Worm (Caenorhabditis elegans) whole organism, L4 larva: ENCODE results near the gene srh-275.

Source experiments
- F10B5.3 ChIP-seq: sonication (generic microtip); optimal IDR thresholded peaks from 2 replicates; lab custom pipeline; 2016; ENCODE audit warnings: mild to moderate bottlenecking, missing genetic modification characterization, missing compliant biosample characterization
- F37D6.2 ChIP-seq: sonication (generic microtip); optimal IDR thresholded peaks from 2 replicates; lab custom pipeline; 2016; ENCODE audit warnings: mild to moderate bottlenecking, missing genetic modification characterization, missing compliant biosample characterization
- F49E8.2 ChIP-seq: sonication (generic microtip); optimal IDR thresholded peaks from 2 replicates; lab custom pipeline; 2016; ENCODE audit warnings: missing compliant biosample characterization, mild to moderate bottlenecking, missing genetic modification characterization, borderline replicate concordance
- Y105C5A.15 ChIP-seq: fragments of 200-800 bp; sonication (Bioruptor generic); IDR thresholded peaks from 2 replicates; pipeline ENCODE4 v1.3.6; 2022; ENCODE audit warnings: missing genetic modification characterization, missing compliant biosample characterization
- ZK546.5 ChIP-seq, 2 experiments: sonication (generic microtip); optimal IDR thresholded peaks; 2 replicates each; lab custom pipeline; 2017; ENCODE audit warnings: missing biosample characterization in 2 of 2, missing genetic modification characterization in 2 of 2
- aha-1 ChIP-seq: fragments of 150-350 bp; peaks from one replicate; lab custom pipeline; 2014; ENCODE audit warnings: missing biosample characterization, missing genetic modification characterization
- ceh-20 ChIP-seq: fragments of 200-800 bp; sonication (Bioruptor generic); IDR thresholded peaks from 2 replicates; pipeline ENCODE4 v1.3.6; 2022; ENCODE audit warnings: missing genetic modification reagents, missing genetic modification characterization, missing compliant biosample characterization
- daf-16 ChIP-seq, 3 experiments: sonication (generic microtip); optimal IDR thresholded peaks; 2 replicates each; lab custom pipeline; 2016 to 2017; ENCODE audit warnings: missing genetic modification characterization in 3 of 3, missing genetic modification reagents in 3 of 3, mild to moderate bottlenecking in 2 of 3, missing compliant biosample characterization in 2 of 3, missing biosample characterization in 1 of 3, moderate library complexity in 1 of 3
- daf-8 ChIP-seq: fragments of 200-800 bp; sonication (Bioruptor generic); IDR thresholded peaks from 2 replicates; pipeline ENCODE4 v1.3.6; 2022; ENCODE audit warnings: missing genetic modification characterization, missing compliant biosample characterization
- dmd-6 ChIP-seq: fragments of 200-800 bp; sonication (Bioruptor generic); IDR thresholded peaks from 2 replicates; pipeline ENCODE4 v1.3.6; 2022; ENCODE audit warnings: missing genetic modification reagents, missing genetic modification characterization, missing compliant biosample characterization
- dmd-8 ChIP-seq: fragments of 200-800 bp; sonication (Bioruptor generic); IDR thresholded peaks from 2 replicates; pipeline ENCODE4 v1.3.6; 2022; ENCODE audit warnings: missing genetic modification characterization, missing compliant biosample characterization
- dmd-9 ChIP-seq: fragments of 200-800 bp; sonication (Bioruptor generic); IDR thresholded peaks from 2 replicates; pipeline ENCODE4 v1.3.6; 2022; ENCODE audit warnings: missing genetic modification reagents, missing genetic modification characterization, missing compliant biosample characterization
- dpl-1 ChIP-seq: fragments of 150-350 bp; optimal IDR thresholded peaks from 2 replicates; lab custom pipeline; 2014; ENCODE audit warnings: missing biosample characterization, missing genetic modification reagents, missing genetic modification characterization
- duxl-1 ChIP-seq: sonication (generic microtip); optimal IDR thresholded peaks from 2 replicates; lab custom pipeline; 2016; ENCODE audit warnings: mild to moderate bottlenecking, missing genetic modification characterization, moderate library complexity, missing compliant biosample characterization; ENCODE audit not compliant: poor library complexity
- dve-1 ChIP-seq: sonication (generic microtip); optimal IDR thresholded peaks from 2 replicates; lab custom pipeline; 2017; ENCODE audit warnings: antibody characterized with exemption, mild to moderate bottlenecking, missing genetic modification characterization, missing compliant biosample characterization; ENCODE audit not compliant: insufficient read depth
- egl-27 ChIP-seq: sonication (generic microtip); optimal IDR thresholded peaks from 3 replicates; lab custom pipeline; 2017; ENCODE audit warnings: missing biosample characterization, missing genetic modification reagents, missing genetic modification characterization
- fkh-10 ChIP-seq: fragments of 150-350 bp; optimal IDR thresholded peaks from 2 replicates; lab custom pipeline; 2014; ENCODE audit warnings: missing biosample characterization, missing genetic modification reagents, missing genetic modification characterization
- hlh-11 ChIP-seq: fragments of 200-800 bp; sonication (Bioruptor generic); optimal IDR thresholded peaks from 2 replicates; lab custom pipeline; 2018; ENCODE audit warnings: mild to moderate bottlenecking, missing genetic modification characterization, missing compliant biosample characterization
- lin-1 ChIP-seq: fragments of 200-800 bp; sonication (Bioruptor generic); IDR thresholded peaks from 2 replicates; pipeline ENCODE4 v1.3.6; 2022; ENCODE audit warnings: missing genetic modification reagents, missing genetic modification characterization, missing compliant biosample characterization
- lin-15B ChIP-seq: fragments of 150-350 bp; sonication (generic microtip); optimal IDR thresholded peaks from 3 replicates; lab custom pipeline; 2014; ENCODE audit warnings: missing biosample characterization, missing genetic modification characterization
- lin-29 ChIP-seq: fragments of 200-800 bp; sonication (Bioruptor generic); IDR thresholded peaks from 2 replicates; pipeline ENCODE4 v1.3.6; 2022; ENCODE audit warnings: missing genetic modification reagents, missing genetic modification characterization, missing compliant biosample characterization
- mes-2 ChIP-seq: sonication (generic microtip); optimal IDR thresholded peaks from 2 replicates; lab custom pipeline; 2016; ENCODE audit warnings: missing genotype, mild to moderate bottlenecking, missing genetic modification characterization, missing compliant biosample characterization; ENCODE audit not compliant: poor library complexity, severe bottlenecking
- nhr-28 ChIP-seq: fragments of 150-350 bp; optimal IDR thresholded peaks from 2 replicates; lab custom pipeline; 2014; ENCODE audit warnings: missing biosample characterization, missing genetic modification characterization
- nhr-48 ChIP-seq: sonication (generic microtip); optimal IDR thresholded peaks from 2 replicates; lab custom pipeline; 2016; ENCODE audit warnings: mild to moderate bottlenecking, missing genetic modification characterization, missing compliant biosample characterization
- nhr-76 ChIP-seq: fragments of 150-350 bp; optimal IDR thresholded peaks from 2 replicates; lab custom pipeline; 2014; ENCODE audit warnings: missing biosample characterization, missing genetic modification characterization
- nhr-77 ChIP-seq: fragments of 150-350 bp; optimal IDR thresholded peaks from 2 replicates; lab custom pipeline; 2014; ENCODE audit warnings: missing biosample characterization, missing genetic modification characterization
- pha-4 ChIP-seq, 2 experiments: fragments of 150-350 bp in 1 of 2; fragments of 200-800 bp in 1 of 2; sonication (Bioruptor generic) in 1 of 2; IDR thresholded peaks in 1 of 2; optimal IDR thresholded peaks in 1 of 2; 2 replicates each; pipeline versions ENCODE4 v1.3.6 to Lab custom; 2014 to 2022; ENCODE audit warnings: missing genetic modification characterization in 2 of 2, missing genetic modification reagents in 2 of 2, missing biosample characterization in 1 of 2, missing compliant biosample characterization in 1 of 2
- pqm-1 ChIP-seq: sonication (generic microtip); optimal IDR thresholded peaks from 2 replicates; lab custom pipeline; 2017; ENCODE audit warnings: missing biosample characterization, missing genetic modification characterization
- saeg-2 ChIP-seq: fragments of 200-800 bp; sonication (Bioruptor generic); IDR thresholded peaks from 2 replicates; pipeline ENCODE4 v1.3.6; 2022; ENCODE audit warnings: missing genetic modification reagents, missing genetic modification characterization, missing compliant biosample characterization
- snpc-4 ChIP-seq: fragments of 150-350 bp; optimal IDR thresholded peaks from 2 replicates; lab custom pipeline; 2014; ENCODE audit warnings: missing biosample characterization, missing genetic modification characterization
- unc-130 ChIP-seq: sonication (generic microtip); optimal IDR thresholded peaks from 2 replicates; lab custom pipeline; 2016; ENCODE audit warnings: missing genetic modification reagents, missing genetic modification characterization, missing compliant biosample characterization
- unc-39 ChIP-seq: sonication (generic microtip); optimal IDR thresholded peaks from 2 replicates; lab custom pipeline; 2017; ENCODE audit warnings: missing biosample characterization, missing genetic modification characterization
- unc-62 ChIP-seq, 3 experiments: fragments of 150-350 bp in 1 of 3; sonication (generic microtip); optimal IDR thresholded peaks in 2 of 3; peaks in 1 of 3; 1 replicate in 1 of 3; 2 replicates in 2 of 3; lab custom pipeline; 2014 to 2017; ENCODE audit warnings: missing biosample characterization in 3 of 3, missing genetic modification characterization in 3 of 3, missing genetic modification reagents in 3 of 3, missing genotype in 1 of 3
- zip-11 ChIP-seq: fragments of 200-800 bp; sonication (Bioruptor generic); IDR thresholded peaks from 2 replicates; pipeline ENCODE4 v1.3.6; 2022; ENCODE audit warnings: missing genetic modification characterization, missing compliant biosample characterization
- ztf-11 ChIP-seq: fragments of 150-350 bp; optimal IDR thresholded peaks from 2 replicates; lab custom pipeline; 2014; ENCODE audit warnings: missing biosample characterization, missing genetic modification characterization

Gene srh-275

ce11 chrV:7361673-7362072 lies 8.9 kb downstream of the srh-275 start, which contains the start of gene cyp-35A1:
Gene cyp-35A1 (minus strand): TSS chrV:7361773.
- TF ChIP-seq F10B5.3 (tag; lab: Kevin White, UChicago) = no peak
- TF ChIP-seq dmd-9 (GFP tag; lab: Robert Waterston, UW) = no peak
- TF ChIP-seq ceh-20 (GFP tag; lab: Robert Waterston, UW) = no peak
- no peak for TF ChIP-seq nhr-76
- TF ChIP-seq aha-1 (tag; lab: Kevin White, UChicago) = no peak
- TF ChIP-seq F37D6.2 (tag; lab: Kevin White, UChicago) = no peak
- TF ChIP-seq lin-29 (GFP tag; lab: Robert Waterston, UW) = no peak
- TF ChIP-seq F49E8.2 (tag; lab: Kevin White, UChicago) = no peak
- no peak for TF ChIP-seq dpl-1
- no peak for TF ChIP-seq nhr-77 (tag; lab: Kevin White, UChicago)
- no peak for TF ChIP-seq egl-27 (tag; lab: Kevin White, UChicago)
- TF ChIP-seq saeg-2 (GFP tag; lab: Robert Waterston, UW) = no peak
- no peak for TF ChIP-seq mes-2 (tag; lab: Kevin White, UChicago)
- TF ChIP-seq fkh-10 (GFP tag; lab: Kevin White, UChicago) = no peak
- TF ChIP-seq zip-11 = no peak

ce11 chrV:7364059-7364458 lies 11.3 kb downstream of the srh-275 start, which contains the start of gene cyp-35A2:
Gene cyp-35A2 (minus strand): TSS chrV:7364182.
- TF ChIP-seq nhr-28 (peak; percentile 71), pqm-1 (peak; percentile 52), daf-16 (GFP tag; optimal IDR thresholded peaks at IDR 0.05; lab: Kevin White, UChicago) (no peak), daf-16 (tag; optimal IDR thresholded peaks at IDR 0.05; lab: Kevin White, UChicago) (peak; percentile 91), dmd-8 (GFP tag; lab: Robert Waterston, UW) (no peak), dmd-6 (peak; percentile 57; the same call in 1 of the 2 replicates), daf-8 (GFP tag; lab: Robert Waterston, UW) (no peak), hlh-11 (tag; lab: Kevin White, UChicago) (peak; percentile 53)

- TF ChIP-seq daf-16 (GFP tag; optimal IDR thresholded peaks at IDR 0.05; lab: Kevin White, UChicago) (peak in 1 of 2 experiments; percentile 90), daf-16 (tag; optimal IDR thresholded peaks at IDR 0.05; lab: Kevin White, UChicago) (no peak), snpc-4 (tag; lab: Kevin White, UChicago) (no peak)
Observed at ce11 chrV:7364951-7365350, 12.1 kb downstream of the srh-275 start, which contains the start of gene exc-13. Gene exc-13 (plus strand): TSS chrV:7365251.

ce11 chrV:7369578-7369977 lies 16.8 kb downstream of the srh-275 start, which contains the start of gene srj-14:
Gene srj-14 (plus strand): TSS chrV:7369708.
- TF ChIP-seq dve-1 (tag; lab: Kevin White, UChicago) (no peak), unc-62 (GFP tag; optimal IDR thresholded peaks at IDR 0.05 in 1 of 2; lab: Kevin White, UChicago) (peak in 1 of 2 experiments; percentile 93), unc-62 (tag; optimal IDR thresholded peaks at IDR 0.05; lab: Kevin White, UChicago) (no peak)

ce11 chrV:7374090-7374489 lies 21.3 kb downstream of the srh-275 start, which contains the start of gene srx-56:
Gene srx-56 (plus strand): TSS chrV:7374390.
- peak in 1 of 2 experiments; percentile 20 for TF ChIP-seq unc-62 (GFP tag; optimal IDR thresholded peaks at IDR 0.05 in 1 of 2; lab: Kevin White, UChicago)
- TF ChIP-seq unc-62 (tag; optimal IDR thresholded peaks at IDR 0.05; lab: Kevin White, UChicago) = no peak
- no peak for TF ChIP-seq nhr-77 (tag; lab: Kevin White, UChicago)

ce11 chrV:7379384-7379783 lies 26.6 kb downstream of the srh-275 start, which contains the start of gene srsx-24:
Gene srsx-24 (minus strand): TSS chrV:7379484.
- TF ChIP-seq F37D6.2 (tag; lab: Kevin White, UChicago) (no peak), nhr-48 (tag; lab: Kevin White, UChicago) (no peak), pqm-1 (no peak), lin-15B (tag; lab: Kevin White, UChicago) (no peak), dmd-6 (no peak), duxl-1 (tag; lab: Kevin White, UChicago) (no peak), nhr-76 (no peak), ztf-11 (tag; lab: Kevin White, UChicago) (no peak), pha-4 (GFP tag; IDR thresholded peaks at IDR 0.05; lab: Robert Waterston, UW) (no peak), pha-4 (tag; optimal IDR thresholded peaks at IDR 0.05; lab: Kevin White, UChicago) (no peak), ZK546.5 (tag; optimal IDR thresholded peaks at IDR 0.05; lab: Kevin White, UChicago) (no peak), Y105C5A.15 (GFP tag; lab: Robert Waterston, UW) (no peak), unc-130 (GFP tag; lab: Kevin White, UChicago) (no peak), lin-1 (GFP tag; lab: Robert Waterston, UW) (no peak), unc-39 (tag; lab: Kevin White, UChicago) (no peak)
